Worm (Caenorhabditis elegans) whole organism, young adult: ENCODE results near the gene K09C4.5.

ENCODE experiments used
- F23B12.7 ChIP-seq: sonication (generic microtip); optimal IDR thresholded peaks from 2 replicates; lab custom pipeline; 2017; ENCODE audit warnings: missing genetic modification characterization, mild to moderate bottlenecking, missing compliant biosample characterization, antibody characterized with exemption, moderate library complexity; ENCODE audit not compliant: insufficient read depth
- F39B2.1 ChIP-seq: fragments of 200-800 bp; sonication (Bioruptor generic); IDR thresholded peaks from 2 replicates; pipeline ENCODE4 v1.3.6; 2022; ENCODE audit warnings: missing genetic modification reagents, missing genetic modification characterization, missing compliant biosample characterization
- akir-1 ChIP-seq: fragments of 200-800 bp; sonication (Bioruptor generic); optimal IDR thresholded peaks from 2 replicates; lab custom pipeline; 2018; ENCODE audit warnings: mild to moderate bottlenecking, missing genetic modification characterization, moderate library complexity, missing compliant biosample characterization
- attf-6 ChIP-seq: fragments of 200-800 bp; sonication (Bioruptor generic); IDR thresholded peaks from 2 replicates; pipeline ENCODE4 v1.3.6; 2022; ENCODE audit warnings: missing genetic modification reagents, missing genetic modification characterization, missing compliant biosample characterization
- bed-1 ChIP-seq: fragments of 200-800 bp; sonication (Bioruptor generic); IDR thresholded peaks from 2 replicates; pipeline ENCODE4 v1.3.6; 2022; ENCODE audit warnings: missing genetic modification reagents, missing genetic modification characterization, missing compliant biosample characterization
- ekl-4 ChIP-seq: fragments of 200-800 bp; sonication (Bioruptor generic); IDR thresholded peaks from 2 replicates; pipeline ENCODE4 v1.3.6; 2022; ENCODE audit warnings: missing genetic modification reagents, missing genetic modification characterization, missing compliant biosample characterization
- hmg-20 ChIP-seq: fragments of 200-800 bp; sonication (Bioruptor generic); IDR thresholded peaks from 2 replicates; pipeline ENCODE4 v1.3.6; 2022; ENCODE audit warnings: missing genetic modification reagents, missing genetic modification characterization, missing compliant biosample characterization
- lag-1 ChIP-seq: fragments of 200-800 bp; sonication (Bioruptor generic); IDR thresholded peaks from 2 replicates; pipeline ENCODE4 v1.3.6; 2022; ENCODE audit warnings: missing genetic modification reagents, missing genetic modification characterization, missing compliant biosample characterization
- snpc-1.1 ChIP-seq: sonication (generic microtip); optimal IDR thresholded peaks from 2 replicates; lab custom pipeline; 2017; ENCODE audit warnings: missing genetic modification characterization, mild to moderate bottlenecking, missing compliant biosample characterization, antibody characterized with exemption, moderate library complexity, missing genotype, missing genetic modification reagents; ENCODE audit not compliant: insufficient read depth
- tlf-1 ChIP-seq: fragments of 200-800 bp; sonication (Bioruptor generic); optimal IDR thresholded peaks from 2 replicates; lab custom pipeline; 2018; ENCODE audit warnings: mild to moderate bottlenecking, missing genetic modification characterization, missing compliant biosample characterization

- no peak for TF ChIP-seq akir-1 (GFP tag; lab: Kevin White, UChicago)
- TF ChIP-seq F39B2.1 (GFP tag; lab: Robert Waterston, UW), result no peak
- no peak for TF ChIP-seq lag-1
- no peak for TF ChIP-seq ekl-4 (GFP tag; lab: Robert Waterston, UW)
- TF ChIP-seq bed-1 (GFP tag; lab: Robert Waterston, UW), result no peak
- TF ChIP-seq tlf-1 (GFP tag; lab: Kevin White, UChicago), result no peak
- no peak for TF ChIP-seq F23B12.7
- TF ChIP-seq hmg-20 (GFP tag; lab: Robert Waterston, UW), result no peak
- TF ChIP-seq attf-6, result no peak
- TF ChIP-seq snpc-1.1 (tag; lab: Kevin White, UChicago), result no peak
These were observed 34.7 kb upstream of the K09C4.5 start for ce11 chrX:3247768-3248167.
